Fruit fly (Drosophila melanogaster) whole organism, embryonic: ENCODE results near the gene CG6689.
A peak's percentile ranks its signal among the peaks of the same experiment; 100 is the strongest.

Experiments used
- Abd-B ChIP-seq: fragments of 200-800 bp; sonication (Bioruptor generic); optimal IDR thresholded peaks from 2 replicates; lab custom pipeline; 2018; ENCODE audit warnings: missing biosample characterization, mild to moderate bottlenecking, missing genetic modification characterization, moderate library complexity
- CG10543 ChIP-seq: fragments of 200-800 bp; sonication (Bioruptor generic); optimal IDR thresholded peaks from 3 replicates; lab custom pipeline; 2017; ENCODE audit warnings: missing biosample characterization, mild to moderate bottlenecking, missing genetic modification characterization, moderate library complexity
- CG10565 ChIP-seq: fragments of 200-800 bp; sonication (Bioruptor generic); optimal IDR thresholded peaks from 3 replicates; lab custom pipeline; 2016; ENCODE audit warnings: missing biosample characterization, mild to moderate bottlenecking, missing genetic modification characterization
- CG12769 ChIP-seq: fragments of 200-800 bp; sonication (Bioruptor generic); optimal IDR thresholded peaks from 2 replicates; lab custom pipeline; 2019; ENCODE audit warnings: missing biosample characterization, mild to moderate bottlenecking, missing genetic modification characterization, moderate library complexity
- CG13424 ChIP-seq: fragments of 200-800 bp; sonication (Bioruptor generic); optimal IDR thresholded peaks from 2 replicates; lab custom pipeline; 2019; ENCODE audit warnings: missing biosample characterization, mild to moderate bottlenecking, missing genetic modification characterization, moderate library complexity
- CG13775 ChIP-seq: fragments of 200-800 bp; sonication (Bioruptor generic); optimal IDR thresholded peaks from 3 replicates; lab custom pipeline; 2017; ENCODE audit warnings: missing biosample characterization, mild to moderate bottlenecking, missing genetic modification characterization
- CG15269 ChIP-seq: fragments of 200-800 bp; sonication (Bioruptor generic); optimal IDR thresholded peaks from 2 replicates; lab custom pipeline; 2018; ENCODE audit warnings: missing biosample characterization, mild to moderate bottlenecking, missing genetic modification characterization, moderate library complexity
- CG16863 ChIP-seq: fragments of 200-800 bp; sonication (Bioruptor generic); optimal IDR thresholded peaks from 3 replicates; lab custom pipeline; 2016; ENCODE audit warnings: missing biosample characterization, missing genetic modification characterization
- CG17186 ChIP-seq: fragments of 200-800 bp; sonication (Bioruptor generic); optimal IDR thresholded peaks from 3 replicates; lab custom pipeline; 2017; ENCODE audit warnings: missing biosample characterization, missing genetic modification reagents, missing genetic modification characterization
- CG17361 ChIP-seq: fragments of 200-800 bp; sonication (Bioruptor generic); IDR thresholded peaks from 3 replicates; pipeline ENCODE4 v1.3.6; 2022; ENCODE audit warnings: missing biosample characterization, missing genetic modification characterization
- CG17829 ChIP-seq: fragments of 200-800 bp; optimal IDR thresholded peaks from 2 replicates; lab custom pipeline; 2019; ENCODE audit warnings: missing biosample characterization, mild to moderate bottlenecking, missing genetic modification characterization, moderate library complexity
- CG3065 ChIP-seq: fragments of 200-800 bp; sonication (Bioruptor generic); optimal IDR thresholded peaks from 2 replicates; lab custom pipeline; 2016; ENCODE audit warnings: missing biosample characterization, missing genetic modification characterization
- CG3281 ChIP-seq: fragments of 200-800 bp; sonication (Bioruptor generic); optimal IDR thresholded peaks from 3 replicates; lab custom pipeline; 2017; ENCODE audit warnings: missing biosample characterization, mild to moderate bottlenecking, missing genetic modification characterization
- CG42726 ChIP-seq: fragments of 200-800 bp; sonication (Bioruptor generic); IDR thresholded peaks from 2 replicates; pipeline ENCODE4 v1.3.6; 2022; ENCODE audit warnings: missing biosample characterization, missing genetic modification characterization; ENCODE audit not compliant: partially characterized antibody
- CG4730 ChIP-seq: fragments of 200-800 bp; sonication (Bioruptor generic); IDR thresholded peaks from 2 replicates; pipeline ENCODE4 v1.3.6; 2022; ENCODE audit warnings: missing biosample characterization, missing genetic modification characterization
- CG6272 ChIP-seq: fragments of 200-800 bp; sonication (Bioruptor generic); IDR thresholded peaks from 2 replicates; pipeline ENCODE4 v1.3.6; 2022; ENCODE audit warnings: missing biosample characterization, missing genetic modification characterization
- CG6765 ChIP-seq: fragments of 200-800 bp; sonication (Bioruptor generic); optimal IDR thresholded peaks from 3 replicates; lab custom pipeline; 2017; ENCODE audit warnings: missing biosample characterization, mild to moderate bottlenecking, missing genetic modification characterization
- CG6813 ChIP-seq: fragments of 200-800 bp; sonication (Bioruptor generic); optimal IDR thresholded peaks from 2 replicates; lab custom pipeline; 2017; ENCODE audit warnings: missing biosample characterization, missing genetic modification characterization, mild to moderate bottlenecking, moderate library complexity, missing genetic modification reagents
- CG7963 ChIP-seq: fragments of 200-800 bp; sonication (Bioruptor generic); IDR thresholded peaks from 3 replicates; pipeline ENCODE4 v1.3.6; 2022; ENCODE audit warnings: missing biosample characterization, missing genetic modification characterization; ENCODE audit not compliant: partially characterized antibody
- CG8290 ChIP-seq, 3 experiments: fragments of 200-800 bp; sonication (Bioruptor generic); optimal IDR thresholded peaks; 2 replicates each; lab custom pipeline; 2016 to 2019; ENCODE audit warnings: missing biosample characterization in 3 of 3, missing genetic modification characterization in 3 of 3, mild to moderate bottlenecking in 2 of 3, moderate library complexity in 1 of 3
- CoRest ChIP-seq: fragments of 200-800 bp; sonication (Bioruptor generic); optimal IDR thresholded peaks from 3 replicates; lab custom pipeline; 2018; ENCODE audit warnings: missing biosample characterization, mild to moderate bottlenecking, missing genetic modification characterization, moderate library complexity
- D19A ChIP-seq: fragments of 200-800 bp; optimal IDR thresholded peaks from 3 replicates; lab custom pipeline; 2019; ENCODE audit warnings: missing biosample characterization, mild to moderate bottlenecking, missing genetic modification characterization, moderate library complexity
- Dad ChIP-seq: fragments of 200-800 bp; sonication (Bioruptor generic); optimal IDR thresholded peaks from 3 replicates; lab custom pipeline; 2016; ENCODE audit warnings: missing biosample characterization, missing genetic modification characterization
- Doc3 ChIP-seq: fragments of 200-800 bp; sonication (Bioruptor generic); IDR thresholded peaks from 3 replicates; pipeline ENCODE4 v1.3.6; 2022; ENCODE audit warnings: missing biosample characterization, missing genetic modification characterization; ENCODE audit not compliant: partially characterized antibody
- E2f1 ChIP-seq: fragments of 200-800 bp; sonication (Bioruptor generic); IDR thresholded peaks from 2 replicates; pipeline ENCODE4 v1.3.6; 2022; ENCODE audit warnings: missing biosample characterization, missing genetic modification characterization
- Ets97D ChIP-seq: fragments of 200-800 bp; sonication (Bioruptor generic); optimal IDR thresholded peaks from 3 replicates; lab custom pipeline; 2016; ENCODE audit warnings: missing biosample characterization, missing genetic modification characterization
- Hey ChIP-seq: fragments of 200-800 bp; sonication (Bioruptor generic); optimal IDR thresholded peaks from 3 replicates; lab custom pipeline; 2018; ENCODE audit warnings: missing biosample characterization, mild to moderate bottlenecking, missing genetic modification characterization
- MESR4 ChIP-seq: fragments of 200-800 bp; sonication (Bioruptor generic); optimal IDR thresholded peaks from 2 replicates; lab custom pipeline; 2018; ENCODE audit warnings: missing biosample characterization, mild to moderate bottlenecking, missing genetic modification characterization, moderate library complexity
- Poxn ChIP-seq: fragments of 200-800 bp; sonication (Bioruptor generic); IDR thresholded peaks from 2 replicates; pipeline ENCODE4 v1.3.6; 2022; ENCODE audit warnings: missing biosample characterization, missing genetic modification characterization
- Rfx ChIP-seq: fragments of 200-800 bp; sonication (Bioruptor generic); IDR thresholded peaks from 2 replicates; pipeline ENCODE4 v1.3.6; 2022; ENCODE audit warnings: missing biosample characterization, missing genetic modification characterization
- Rx ChIP-seq: fragments of 200-800 bp; sonication (Bioruptor generic); IDR thresholded peaks from 2 replicates; pipeline ENCODE4 v1.3.6; 2022; ENCODE audit warnings: missing biosample characterization, missing genetic modification characterization
- Taf1 ChIP-seq: fragments of 200-800 bp; sonication (Bioruptor generic); IDR thresholded peaks from 2 replicates; pipeline ENCODE4 v1.3.6; 2022; ENCODE audit warnings: missing biosample characterization, missing genetic modification characterization
- bbx ChIP-seq: fragments of 200-800 bp; sonication (Bioruptor generic); IDR thresholded peaks from 2 replicates; pipeline ENCODE4 v1.3.6; 2022; ENCODE audit warnings: missing biosample characterization, missing genetic modification characterization; ENCODE audit not compliant: partially characterized antibody
- cas ChIP-seq: fragments of 200-800 bp; sonication (Bioruptor generic); IDR thresholded peaks from 2 replicates; pipeline ENCODE4 v1.3.6; 2022; ENCODE audit warnings: missing biosample characterization, missing genetic modification characterization
- chm ChIP-seq: fragments of 200-800 bp; sonication (Bioruptor generic); IDR thresholded peaks from 2 replicates; pipeline ENCODE4 v1.3.6; 2022; ENCODE audit warnings: missing biosample characterization, missing genetic modification characterization
- crc ChIP-seq: fragments of 200-800 bp; sonication (Bioruptor generic); optimal IDR thresholded peaks from 2 replicates; lab custom pipeline; 2016; ENCODE audit warnings: missing biosample characterization, missing genetic modification characterization
- danr ChIP-seq: fragments of 200-800 bp; sonication (Bioruptor generic); IDR thresholded peaks from 2 replicates; pipeline ENCODE4 v1.3.6; 2022; ENCODE audit warnings: missing biosample characterization, missing genetic modification characterization
- eyg ChIP-seq: fragments of 200-800 bp; sonication (Bioruptor generic); optimal IDR thresholded peaks from 3 replicates; lab custom pipeline; 2016; ENCODE audit warnings: missing biosample characterization, missing genetic modification characterization
- hbn ChIP-seq: fragments of 200-800 bp; sonication (Bioruptor generic); IDR thresholded peaks from 2 replicates; pipeline ENCODE4 v1.3.6; 2022; ENCODE audit warnings: missing biosample characterization, missing genetic modification characterization; ENCODE audit not compliant: partially characterized antibody
- insv ChIP-seq, 2 experiments: fragments of 200-800 bp; sonication (Bioruptor generic); optimal IDR thresholded peaks; 3 replicates each; lab custom pipeline; 2016 to 2018; ENCODE audit warnings: missing biosample characterization in 2 of 2, missing genetic modification characterization in 2 of 2
- nau ChIP-seq: fragments of 200-800 bp; sonication (Bioruptor generic); optimal IDR thresholded peaks from 3 replicates; lab custom pipeline; 2017; ENCODE audit warnings: missing biosample characterization, mild to moderate bottlenecking, missing genetic modification characterization, missing genetic modification reagents
- nom ChIP-seq: fragments of 200-800 bp; sonication (Bioruptor generic); optimal IDR thresholded peaks from 2 replicates; lab custom pipeline; 2017; ENCODE audit warnings: missing biosample characterization, missing genetic modification characterization, mild to moderate bottlenecking, moderate library complexity, missing genetic modification reagents
- pb ChIP-seq: fragments of 200-800 bp; sonication (Bioruptor generic); optimal IDR thresholded peaks from 3 replicates; lab custom pipeline; 2016; ENCODE audit warnings: missing biosample characterization, missing genetic modification characterization
- pfk ChIP-seq: fragments of 200-800 bp; sonication (Bioruptor generic); optimal IDR thresholded peaks from 2 replicates; lab custom pipeline; 2018; ENCODE audit warnings: missing biosample characterization, mild to moderate bottlenecking, missing genetic modification characterization, moderate library complexity
- pnt ChIP-seq: fragments of 200-800 bp; sonication (Bioruptor generic); optimal IDR thresholded peaks from 3 replicates; lab custom pipeline; 2016; ENCODE audit warnings: missing biosample characterization, missing genetic modification characterization
- repo ChIP-seq: fragments of 200-800 bp; sonication (Bioruptor generic); optimal IDR thresholded peaks from 2 replicates; lab custom pipeline; 2016; ENCODE audit warnings: missing biosample characterization, missing genetic modification characterization
- run ChIP-seq: fragments of 200-800 bp; sonication (Bioruptor generic); optimal IDR thresholded peaks from 3 replicates; lab custom pipeline; 2018; ENCODE audit warnings: missing biosample characterization, mild to moderate bottlenecking, missing genetic modification characterization
- sisA ChIP-seq: fragments of 200-800 bp; sonication (Bioruptor generic); IDR thresholded peaks from 2 replicates; pipeline ENCODE4 v1.3.6; 2022; ENCODE audit warnings: missing biosample characterization, missing genetic modification characterization
- slp2 ChIP-seq: fragments of 200-800 bp; sonication (Bioruptor generic); optimal IDR thresholded peaks from 2 replicates; lab custom pipeline; 2016; ENCODE audit warnings: missing biosample characterization, missing genetic modification characterization
- sob ChIP-seq: fragments of 200-800 bp; sonication (Bioruptor generic); IDR thresholded peaks from 2 replicates; pipeline ENCODE4 v1.3.6; 2022; ENCODE audit warnings: missing biosample characterization, missing genetic modification characterization
- z ChIP-seq: fragments of 200-800 bp; sonication (Bioruptor generic); IDR thresholded peaks from 3 replicates; pipeline ENCODE4 v1.3.6; 2022; ENCODE audit warnings: missing biosample characterization, missing genetic modification characterization

CG6689 gene

dm6 chr3R:11198062-11198472 lies 21.8 kb downstream of the CG6689 start (continued):
- no peak for TF ChIP-seq Ets97D (GFP tag; lab: Kevin White, UChicago)
- no peak for TF ChIP-seq danr (GFP tag; lab: Robert Waterston, UW)
- no peak for TF ChIP-seq CG17829 (tag; lab: Kevin White, UChicago)
- no peak for TF ChIP-seq CG4730 (GFP tag; lab: Robert Waterston, UW)
- no peak for TF ChIP-seq CG3281 (GFP tag; lab: Kevin White, UChicago)
- no peak for TF ChIP-seq repo (GFP tag; lab: Kevin White, UChicago)
- no peak for TF ChIP-seq CG7963 (GFP tag; lab: Robert Waterston, UW)
- TF ChIP-seq run (tag; lab: Kevin White, UChicago) = peak; percentile 53
- TF ChIP-seq sisA = no peak
- TF ChIP-seq CG3065 (GFP tag; lab: Kevin White, UChicago) = no peak
- TF ChIP-seq CG6813 (GFP tag; lab: Kevin White, UChicago) = no peak
- TF ChIP-seq Rx (GFP tag; lab: Robert Waterston, UW) = no peak
- no peak for TF ChIP-seq Taf1 (GFP tag; lab: Robert Waterston, UW)
- no peak for TF ChIP-seq E2f1 (GFP tag; lab: Robert Waterston, UW)
- TF ChIP-seq z (GFP tag; lab: Robert Waterston, UW) = no peak
- TF ChIP-seq hbn (GFP tag; lab: Robert Waterston, UW) = no peak; the same call in 1 of the 2 replicates
- no peak for TF ChIP-seq D19A (tag; lab: Kevin White, UChicago)
- TF ChIP-seq crc (GFP tag; lab: Kevin White, UChicago) = no peak
- no peak for TF ChIP-seq MESR4 (GFP tag; lab: Kevin White, UChicago)
- peak; percentile 46 for TF ChIP-seq Hey (tag; lab: Kevin White, UChicago)
- TF ChIP-seq Dad (GFP tag; lab: Kevin White, UChicago) = peak; percentile 18
- no peak for TF ChIP-seq pfk (GFP tag; lab: Kevin White, UChicago)
- no peak for TF ChIP-seq chm (GFP tag; lab: Robert Waterston, UW)
- TF ChIP-seq pb (GFP tag; lab: Kevin White, UChicago) = no peak
- no peak for TF ChIP-seq CG8290 (GFP tag; optimal IDR thresholded peaks at IDR 0.05; lab: Kevin White, UChicago)
- peak in 1 of 2 experiments; percentile 72 for TF ChIP-seq CG8290 (tag; optimal IDR thresholded peaks at IDR 0.05; lab: Kevin White, UChicago)
- no peak for TF ChIP-seq CG10565 (GFP tag; lab: Kevin White, UChicago)
- peak; percentile 51; the same call in 1 of the 2 replicates for TF ChIP-seq sob (GFP tag; lab: Robert Waterston, UW)
- no peak for TF ChIP-seq CG6765 (GFP tag; lab: Kevin White, UChicago)
- no peak for TF ChIP-seq Doc3
- no peak for TF ChIP-seq Poxn (GFP tag; lab: Robert Waterston, UW)
- TF ChIP-seq CG13775 = no peak
- no peak for TF ChIP-seq CG17186 (GFP tag; lab: Kevin White, UChicago)
- peak; percentile 41; the same call in 1 of the 2 replicates for TF ChIP-seq bbx (GFP tag; lab: Robert Waterston, UW)
- no peak for TF ChIP-seq nom (GFP tag; lab: Kevin White, UChicago)
- TF ChIP-seq Abd-B (GFP tag; lab: Kevin White, UChicago) = no peak
- TF ChIP-seq nau = no peak
- no peak for TF ChIP-seq pnt
- TF ChIP-seq CG10543 (GFP tag; lab: Kevin White, UChicago) = peak; percentile 54
- no peak for TF ChIP-seq cas
- TF ChIP-seq Rfx (GFP tag; lab: Robert Waterston, UW) = peak; percentile 44; the same call in 1 of the 2 replicates
- TF ChIP-seq CG12769 (tag; lab: Kevin White, UChicago) = peak; percentile 67
- TF ChIP-seq CG15269 (tag; lab: Kevin White, UChicago) = no peak
- no peak for TF ChIP-seq CG13424 (tag; lab: Kevin White, UChicago)
- TF ChIP-seq insv (GFP tag; optimal IDR thresholded peaks at IDR 0.05; lab: Kevin White, UChicago) = no peak
- no peak for TF ChIP-seq CoRest
- no peak for TF ChIP-seq CG16863 (GFP tag; lab: Kevin White, UChicago)
- no peak for TF ChIP-seq CG6272 (GFP tag; lab: Robert Waterston, UW)
- TF ChIP-seq eyg = no peak
- no peak for TF ChIP-seq CG42726 (GFP tag; lab: Robert Waterston, UW)
- no peak for TF ChIP-seq slp2
- no peak for TF ChIP-seq CG17361
